Worm (Caenorhabditis elegans) whole organism, L4 larva: Measurements from ENCODE around the gene nca-2.

ENCODE experiments used
- F37D6.2 ChIP-seq: sonication (generic microtip); optimal IDR thresholded peaks from 2 replicates; lab custom pipeline; 2016; ENCODE audit warnings: mild to moderate bottlenecking, missing genetic modification characterization, missing compliant biosample characterization
- F49E8.2 ChIP-seq: sonication (generic microtip); optimal IDR thresholded peaks from 2 replicates; lab custom pipeline; 2016; ENCODE audit warnings: missing compliant biosample characterization, mild to moderate bottlenecking, missing genetic modification characterization, borderline replicate concordance
- R02D3.7 ChIP-seq: fragments of 150-350 bp; sonication (generic microtip); optimal IDR thresholded peaks from 3 replicates; lab custom pipeline; 2014; ENCODE audit warnings: missing biosample characterization, missing genetic modification characterization
- T26A8.4 ChIP-seq: fragments of 200-800 bp; sonication (Bioruptor generic); IDR thresholded peaks from 2 replicates; pipeline ENCODE4 v1.3.6; 2022; ENCODE audit warnings: missing genetic modification characterization, missing compliant biosample characterization
- ZK337.2 ChIP-seq: fragments of 200-800 bp; sonication (Bioruptor generic); IDR thresholded peaks from 2 replicates; pipeline ENCODE4 v1.3.6; 2022; ENCODE audit warnings: missing genetic modification reagents, missing genetic modification characterization, missing compliant biosample characterization
- ZK546.5 ChIP-seq, 2 experiments: sonication (generic microtip); optimal IDR thresholded peaks; 2 replicates each; lab custom pipeline; 2017; ENCODE audit warnings: missing biosample characterization in 2 of 2, missing genetic modification characterization in 2 of 2
- aha-1 ChIP-seq: fragments of 150-350 bp; peaks from one replicate; lab custom pipeline; 2014; ENCODE audit warnings: missing biosample characterization, missing genetic modification characterization
- aly-2 ChIP-seq: sonication (generic microtip); optimal IDR thresholded peaks from 2 replicates; lab custom pipeline; 2018; ENCODE audit warnings: missing biosample characterization, missing genetic modification characterization
- ama-1 ChIP-seq: fragments of 150-350 bp; optimal IDR thresholded peaks from 2 replicates; lab custom pipeline; 2014; ENCODE audit warnings: inconsistent platforms, mixed read lengths
- ceh-20 ChIP-seq: fragments of 200-800 bp; sonication (Bioruptor generic); IDR thresholded peaks from 2 replicates; pipeline ENCODE4 v1.3.6; 2022; ENCODE audit warnings: missing genetic modification reagents, missing genetic modification characterization, missing compliant biosample characterization
- ceh-32 ChIP-seq: sonication (generic microtip); optimal IDR thresholded peaks from 2 replicates; lab custom pipeline; 2016; ENCODE audit warnings: mild to moderate bottlenecking, missing genetic modification characterization, missing compliant biosample characterization; ENCODE audit not compliant: poor library complexity
- ceh-62 ChIP-seq: sonication (generic microtip); optimal IDR thresholded peaks from 2 replicates; lab custom pipeline; 2017; ENCODE audit warnings: missing biosample characterization, missing genetic modification characterization
- ctbp-1 ChIP-seq: fragments of 200-800 bp; sonication (Bioruptor generic); IDR thresholded peaks from 2 replicates; pipeline ENCODE4 v1.3.6; 2022; ENCODE audit warnings: missing genetic modification reagents, missing genetic modification characterization, missing compliant biosample characterization
- daf-16 ChIP-seq, 3 experiments: sonication (generic microtip); optimal IDR thresholded peaks; 2 replicates each; lab custom pipeline; 2016 to 2017; ENCODE audit warnings: missing genetic modification characterization in 3 of 3, missing genetic modification reagents in 3 of 3, mild to moderate bottlenecking in 2 of 3, missing compliant biosample characterization in 2 of 3, missing biosample characterization in 1 of 3, moderate library complexity in 1 of 3
- daf-19 ChIP-seq: fragments of 200-800 bp; sonication (Bioruptor generic); conservative IDR thresholded peaks from 2 replicates; pipeline ENCODE4 v1.3.6; 2022; ENCODE audit warnings: missing genetic modification characterization, missing compliant biosample characterization
- dmd-6 ChIP-seq: fragments of 200-800 bp; sonication (Bioruptor generic); IDR thresholded peaks from 2 replicates; pipeline ENCODE4 v1.3.6; 2022; ENCODE audit warnings: missing genetic modification reagents, missing genetic modification characterization, missing compliant biosample characterization
- dve-1 ChIP-seq: sonication (generic microtip); optimal IDR thresholded peaks from 2 replicates; lab custom pipeline; 2017; ENCODE audit warnings: antibody characterized with exemption, mild to moderate bottlenecking, missing genetic modification characterization, missing compliant biosample characterization; ENCODE audit not compliant: insufficient read depth
- egl-43 ChIP-seq: fragments of 200-800 bp; sonication (Bioruptor generic); IDR thresholded peaks from 2 replicates; pipeline ENCODE4 v1.3.6; 2022; ENCODE audit warnings: missing genetic modification reagents, missing genetic modification characterization, missing compliant biosample characterization
- fos-1 ChIP-seq: fragments of 150-350 bp; optimal IDR thresholded peaks from 2 replicates; lab custom pipeline; 2014; ENCODE audit warnings: missing biosample characterization, missing genetic modification characterization
- hif-1 ChIP-seq, 2 experiments: sonication (generic microtip); optimal IDR thresholded peaks; 2 replicates each; lab custom pipeline; 2016 to 2017; ENCODE audit warnings: missing compliant biosample characterization in 2 of 2, missing genetic modification characterization in 2 of 2, missing genetic modification reagents in 2 of 2, missing genotype in 2 of 2, mild to moderate bottlenecking in 1 of 2
- hlh-11 ChIP-seq: fragments of 200-800 bp; sonication (Bioruptor generic); optimal IDR thresholded peaks from 2 replicates; lab custom pipeline; 2018; ENCODE audit warnings: mild to moderate bottlenecking, missing genetic modification characterization, missing compliant biosample characterization
- hlh-30 ChIP-seq: sonication (generic microtip); optimal IDR thresholded peaks from 2 replicates; lab custom pipeline; 2017; ENCODE audit warnings: antibody characterized with exemption, mild to moderate bottlenecking, missing genetic modification characterization, missing compliant biosample characterization; ENCODE audit not compliant: insufficient read depth
- hmg-1.1 ChIP-seq: fragments of 200-800 bp; sonication (Bioruptor generic); IDR thresholded peaks from 2 replicates; pipeline ENCODE4 v1.3.6; 2022; ENCODE audit warnings: missing genetic modification reagents, missing genetic modification characterization, missing compliant biosample characterization
- lin-38 ChIP-seq: fragments of 200-800 bp; sonication (Bioruptor generic); IDR thresholded peaks from 2 replicates; pipeline ENCODE4 v1.3.6; 2022; ENCODE audit warnings: missing genetic modification reagents, missing genetic modification characterization, missing compliant biosample characterization
- lir-3 ChIP-seq: sonication (generic microtip); optimal IDR thresholded peaks from 2 replicates; lab custom pipeline; 2016; ENCODE audit warnings: mild to moderate bottlenecking, missing genetic modification characterization, missing compliant biosample characterization
- lsy-2 ChIP-seq, 2 experiments: fragments of 150-350 bp in 1 of 2; sonication (generic microtip) in 1 of 2; optimal IDR thresholded peaks; 2 replicates each; lab custom pipeline; 2014 to 2017; ENCODE audit warnings: missing biosample characterization in 2 of 2, missing genetic modification characterization in 2 of 2
- madf-9 ChIP-seq: fragments of 200-800 bp; sonication (Bioruptor generic); conservative IDR thresholded peaks from 2 replicates; pipeline ENCODE4 v1.3.6; 2022; ENCODE audit warnings: missing genetic modification reagents, missing genetic modification characterization, missing compliant biosample characterization
- mdl-1 ChIP-seq, 2 experiments: fragments of 150-350 bp in 1 of 2; sonication (generic microtip) in 1 of 2; optimal IDR thresholded peaks; 2 replicates each; lab custom pipeline; 2014 to 2017; ENCODE audit warnings: missing biosample characterization in 2 of 2, missing genetic modification characterization in 2 of 2
- mep-1 ChIP-seq: fragments of 150-350 bp; sonication (generic microtip); optimal IDR thresholded peaks from 3 replicates; lab custom pipeline; 2014; ENCODE audit warnings: missing biosample characterization, missing genetic modification characterization
- mes-2 ChIP-seq: sonication (generic microtip); optimal IDR thresholded peaks from 2 replicates; lab custom pipeline; 2016; ENCODE audit warnings: missing genotype, mild to moderate bottlenecking, missing genetic modification characterization, missing compliant biosample characterization; ENCODE audit not compliant: poor library complexity, severe bottlenecking
- mxl-3 ChIP-seq: fragments of 200-800 bp; sonication (Bioruptor generic); optimal IDR thresholded peaks from 2 replicates; lab custom pipeline; 2018; ENCODE audit warnings: mild to moderate bottlenecking, missing genetic modification characterization, missing compliant biosample characterization
- nhr-102 ChIP-seq: sonication (generic microtip); optimal IDR thresholded peaks from 2 replicates; lab custom pipeline; 2016; ENCODE audit warnings: mild to moderate bottlenecking, missing genetic modification characterization, moderate library complexity, missing compliant biosample characterization
- nhr-41 ChIP-seq: fragments of 200-800 bp; sonication (Bioruptor generic); IDR thresholded peaks from 2 replicates; pipeline ENCODE4 v1.3.6; 2022; ENCODE audit warnings: missing genetic modification reagents, missing genetic modification characterization, missing compliant biosample characterization
- nhr-76 ChIP-seq: fragments of 150-350 bp; optimal IDR thresholded peaks from 2 replicates; lab custom pipeline; 2014; ENCODE audit warnings: missing biosample characterization, missing genetic modification characterization
- pha-4 ChIP-seq, 2 experiments: fragments of 150-350 bp in 1 of 2; fragments of 200-800 bp in 1 of 2; sonication (Bioruptor generic) in 1 of 2; IDR thresholded peaks in 1 of 2; optimal IDR thresholded peaks in 1 of 2; 2 replicates each; pipeline versions ENCODE4 v1.3.6 to Lab custom; 2014 to 2022; ENCODE audit warnings: missing genetic modification characterization in 2 of 2, missing genetic modification reagents in 2 of 2, missing biosample characterization in 1 of 2, missing compliant biosample characterization in 1 of 2
- pqm-1 ChIP-seq: sonication (generic microtip); optimal IDR thresholded peaks from 2 replicates; lab custom pipeline; 2017; ENCODE audit warnings: missing biosample characterization, missing genetic modification characterization
- saeg-2 ChIP-seq: fragments of 200-800 bp; sonication (Bioruptor generic); IDR thresholded peaks from 2 replicates; pipeline ENCODE4 v1.3.6; 2022; ENCODE audit warnings: missing genetic modification reagents, missing genetic modification characterization, missing compliant biosample characterization
- sdz-12 ChIP-seq: fragments of 200-800 bp; sonication (Bioruptor generic); optimal IDR thresholded peaks from 2 replicates; lab custom pipeline; 2018; ENCODE audit warnings: mild to moderate bottlenecking, missing genetic modification characterization, missing compliant biosample characterization
- set-16 ChIP-seq: fragments of 200-800 bp; sonication (Bioruptor generic); IDR thresholded peaks from 2 replicates; pipeline ENCODE4 v1.3.6; 2022; ENCODE audit warnings: missing genetic modification reagents, missing genetic modification characterization, missing compliant biosample characterization
- skn-1 ChIP-seq: fragments of 150-350 bp; optimal IDR thresholded peaks from 2 replicates; lab custom pipeline; 2014; ENCODE audit warnings: missing biosample characterization, missing genetic modification characterization
- snpc-1.2 ChIP-seq: fragments of 200-800 bp; sonication (Bioruptor generic); IDR thresholded peaks from 2 replicates; pipeline ENCODE4 v1.3.6; 2022; ENCODE audit warnings: missing genetic modification reagents, missing genetic modification characterization, missing compliant biosample characterization
- spr-3 ChIP-seq: fragments of 200-800 bp; sonication (Bioruptor generic); optimal IDR thresholded peaks from 2 replicates; lab custom pipeline; 2018; ENCODE audit warnings: mild to moderate bottlenecking, missing genetic modification characterization, missing compliant biosample characterization
- tag-97 ChIP-seq: fragments of 200-800 bp; sonication (Bioruptor generic); IDR thresholded peaks from 2 replicates; pipeline ENCODE4 v1.3.6; 2022; ENCODE audit warnings: missing genetic modification characterization, missing compliant biosample characterization
- unc-130 ChIP-seq: sonication (generic microtip); optimal IDR thresholded peaks from 2 replicates; lab custom pipeline; 2016; ENCODE audit warnings: missing genetic modification reagents, missing genetic modification characterization, missing compliant biosample characterization
- zfp-2 ChIP-seq: sonication (generic microtip); optimal IDR thresholded peaks from 2 replicates; lab custom pipeline; 2016; ENCODE audit warnings: mild to moderate bottlenecking, missing genetic modification characterization, missing compliant biosample characterization
- zip-11 ChIP-seq: fragments of 200-800 bp; sonication (Bioruptor generic); IDR thresholded peaks from 2 replicates; pipeline ENCODE4 v1.3.6; 2022; ENCODE audit warnings: missing genetic modification characterization, missing compliant biosample characterization
- zip-2 ChIP-seq: fragments of 150-350 bp; optimal IDR thresholded peaks from 2 replicates; lab custom pipeline; 2014; ENCODE audit warnings: missing biosample characterization, missing genetic modification characterization
- ztf-7 ChIP-seq: fragments of 150-350 bp; optimal IDR thresholded peaks from 2 replicates; lab custom pipeline; 2014; ENCODE audit warnings: missing biosample characterization, missing genetic modification characterization

Gene nca-2

ce11 chrIII:4947352-4947751 lies 18.0 kb upstream of the nca-2 start (continued):
- TF ChIP-seq dmd-6 (GFP tag; lab: Robert Waterston, UW) (no peak), ceh-20 (GFP tag; lab: Robert Waterston, UW) (no peak), pha-4 (GFP tag; IDR thresholded peaks at IDR 0.05; lab: Robert Waterston, UW) (no peak), pha-4 (tag; optimal IDR thresholded peaks at IDR 0.05; lab: Kevin White, UChicago) (no peak), mxl-3 (GFP tag; lab: Kevin White, UChicago) (no peak), mdl-1 (tag; optimal IDR thresholded peaks at IDR 0.05; lab: Kevin White, UChicago) (peak; percentile 11 to 34), zfp-2 (no peak), nhr-41 (GFP tag; lab: Robert Waterston, UW) (no peak), hif-1 (tag; optimal IDR thresholded peaks at IDR 0.05; lab: Kevin White, UChicago) (no peak), aly-2 (tag; lab: Kevin White, UChicago) (no peak), zip-2 (no peak), F49E8.2 (no peak), nhr-76 (tag; lab: Kevin White, UChicago) (no peak), ZK337.2 (GFP tag; lab: Robert Waterston, UW) (no peak), tag-97 (no peak), aha-1 (tag; lab: Kevin White, UChicago) (peak; percentile 98), nhr-102 (no peak), R02D3.7 (tag; lab: Kevin White, UChicago) (no peak), ztf-7 (no peak), fos-1 (no peak), F37D6.2 (tag; lab: Kevin White, UChicago) (no peak), ctbp-1 (GFP tag; lab: Robert Waterston, UW) (0 out of 2 replicates have a peak, but pooled peaks have one; percentile 30), ZK546.5 (tag; optimal IDR thresholded peaks at IDR 0.05; lab: Kevin White, UChicago) (no peak), lir-3 (tag; lab: Kevin White, UChicago) (no peak), daf-19 (GFP tag; lab: Robert Waterston, UW) (no peak)

- TF ChIP-seq hlh-11 (tag; lab: Kevin White, UChicago): peak; percentile 47
- TF ChIP-seq saeg-2 (GFP tag; lab: Robert Waterston, UW): no peak
- TF ChIP-seq mxl-3 (GFP tag; lab: Kevin White, UChicago): peak; percentile 30
- TF ChIP-seq madf-9 (GFP tag; lab: Robert Waterston, UW): peak; percentile 99
- no peak for TF ChIP-seq ceh-32 (tag; lab: Kevin White, UChicago)
- TF ChIP-seq lsy-2 (tag; optimal IDR thresholded peaks at IDR 0.05; lab: Kevin White, UChicago): no peak
- no peak for TF ChIP-seq sdz-12 (GFP tag; lab: Kevin White, UChicago)
- TF ChIP-seq egl-43 (GFP tag; lab: Robert Waterston, UW): 0 out of 2 replicates have a peak, but pooled peaks have one; percentile 55
- TF ChIP-seq daf-16 (GFP tag; optimal IDR thresholded peaks at IDR 0.05; lab: Kevin White, UChicago): no peak
- peak; percentile 29 for TF ChIP-seq daf-16 (tag; optimal IDR thresholded peaks at IDR 0.05; lab: Kevin White, UChicago)
- TF ChIP-seq mes-2 (tag; lab: Kevin White, UChicago): peak; percentile 22
- no peak for TF ChIP-seq lin-38 (GFP tag; lab: Robert Waterston, UW)
- TF ChIP-seq nhr-41 (GFP tag; lab: Robert Waterston, UW): no peak
- no peak for TF ChIP-seq spr-3 (GFP tag; lab: Kevin White, UChicago)
- no peak for TF ChIP-seq ceh-20 (GFP tag; lab: Robert Waterston, UW)
- TF ChIP-seq aha-1 (tag; lab: Kevin White, UChicago): peak; percentile 97
- TF ChIP-seq snpc-1.2 (GFP tag; lab: Robert Waterston, UW): 0 out of 2 replicates have a peak, but pooled peaks have one; percentile 17
- no peak for TF ChIP-seq dve-1 (tag; lab: Kevin White, UChicago)
- TF ChIP-seq ama-1 (lab: Kevin White, UChicago): no peak
- TF ChIP-seq hmg-1.1 (GFP tag; lab: Robert Waterston, UW): peak; percentile 41
- no peak for TF ChIP-seq zip-11 (GFP tag; lab: Robert Waterston, UW)
- no peak for TF ChIP-seq unc-130 (GFP tag; lab: Kevin White, UChicago)
- peak; percentile 33 for TF ChIP-seq hlh-30
- TF ChIP-seq set-16 (GFP tag; lab: Robert Waterston, UW): peak; percentile 81
- peak; percentile 25 for TF ChIP-seq T26A8.4 (GFP tag; lab: Robert Waterston, UW)
- TF ChIP-seq mdl-1 (tag; optimal IDR thresholded peaks at IDR 0.05; lab: Kevin White, UChicago): peak; percentile 23 to 55
- no peak for TF ChIP-seq mep-1 (tag; lab: Kevin White, UChicago)
- no peak for TF ChIP-seq skn-1
- TF ChIP-seq fos-1: no peak
- peak in 1 of 2 experiments; percentile 18 for TF ChIP-seq hif-1 (tag; optimal IDR thresholded peaks at IDR 0.05; lab: Kevin White, UChicago)
- TF ChIP-seq pqm-1: no peak
- TF ChIP-seq lir-3 (tag; lab: Kevin White, UChicago): no peak
- no peak for TF ChIP-seq ctbp-1 (GFP tag; lab: Robert Waterston, UW)
- no peak for TF ChIP-seq ceh-62 (tag; lab: Kevin White, UChicago)
- TF ChIP-seq daf-19 (GFP tag; lab: Robert Waterston, UW): no peak
Measured at ce11 chrIII:4948631-4949030, 16.7 kb upstream of the nca-2 start.
